Worm (Caenorhabditis elegans): ENCODE data around the gene tbc-13.

DNA sequence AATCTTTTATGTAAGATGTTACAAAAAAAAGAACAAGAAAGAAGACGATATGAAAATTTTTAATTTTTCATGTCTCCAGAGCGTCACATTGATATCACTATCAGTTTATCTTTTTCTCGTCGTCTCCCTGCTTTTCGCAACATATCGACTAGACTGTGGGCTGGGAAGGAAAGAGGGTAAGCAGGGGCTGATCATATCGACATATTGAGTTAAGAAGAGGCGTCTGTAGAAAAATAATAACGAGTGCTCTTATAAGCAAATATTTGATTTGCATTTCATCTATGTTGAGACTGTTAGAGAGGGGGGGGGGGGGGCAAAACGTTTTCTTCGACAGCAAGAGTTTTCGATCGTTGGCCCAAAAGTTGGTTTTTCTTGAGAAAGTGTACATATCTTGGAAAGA is 34.1 kb downstream of the tbc-13 start:
- TF ChIP-seq tab-1 (GFP tag; IDR thresholded peaks at IDR 0.05) (no peak), ztf-29 (GFP tag; IDR thresholded peaks at IDR 0.05) (no peak), flt-1 (GFP tag; IDR thresholded peaks at IDR 0.05) (no peak), ref-1 (GFP tag; conservative IDR thresholded peaks at IDR 0.05) (no peak), ztf-23 (GFP tag; IDR thresholded peaks at IDR 0.05) (no peak), med-1 (GFP tag; optimal IDR thresholded peaks at IDR 0.05; ENCODE audit: insufficient read depth) (no peak)
